Worm (Caenorhabditis elegans) whole organism, L4/young adult: ENCODE data around the gene F35B12.10.

Experiments
- W03F9.2 ChIP-seq: fragments of 150-350 bp; optimal IDR thresholded peaks from 2 replicates; lab custom pipeline; 2014; ENCODE audit warnings: missing biosample characterization, missing genetic modification characterization
- dao-5 ChIP-seq: sonication (generic microtip); optimal IDR thresholded peaks from 2 replicates; lab custom pipeline; 2016; ENCODE audit warnings: missing genotype, missing genetic modification characterization, moderate library complexity, missing compliant biosample characterization
- him-1 ChIP-seq: sonication (generic microtip); optimal IDR thresholded peaks from 2 replicates; lab custom pipeline; 2016; ENCODE audit warnings: missing genotype, missing genetic modification reagents, missing genetic modification characterization, missing compliant biosample characterization

DNA sequence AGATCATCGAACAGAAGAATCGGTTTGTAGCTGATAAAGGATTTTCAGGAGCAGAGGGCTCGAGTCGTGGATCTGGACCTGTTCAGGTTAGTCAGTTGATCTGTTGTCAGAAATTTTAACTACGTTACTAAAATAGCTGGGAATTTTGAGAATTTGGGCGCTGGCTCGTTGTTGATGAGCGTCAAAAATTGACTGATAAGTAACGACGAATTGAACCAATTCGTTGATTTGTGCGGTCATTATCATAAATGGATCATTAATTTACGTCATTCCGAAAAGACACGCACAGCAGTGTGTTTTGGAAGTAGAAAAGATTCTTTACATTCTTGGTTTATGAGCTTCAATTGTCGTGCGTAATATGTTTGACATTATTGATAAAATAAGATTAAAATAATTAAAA, 18.7 kb upstream of the F35B12.10 start:
- TF ChIP-seq him-1 (no peak), dao-5 (no peak), W03F9.2 (no peak)
